Worm (Caenorhabditis elegans) whole organism, mixed stage, embryonic: ENCODE data around the gene C16C4.17.

Experiments used
- elt-3 ChIP-seq: fragments of 150-350 bp; optimal IDR thresholded peaks from 2 replicates; lab custom pipeline; 2014; ENCODE audit warnings: missing biosample characterization, missing genetic modification characterization
- flh-1 ChIP-seq: fragments of 200-800 bp; sonication (Bioruptor generic); optimal IDR thresholded peaks from 2 replicates; lab custom pipeline; 2018; ENCODE audit warnings: mild to moderate bottlenecking, missing genetic modification characterization, moderate library complexity, missing compliant biosample characterization
- ham-2 ChIP-seq: fragments of 200-800 bp; sonication (Bioruptor generic); optimal IDR thresholded peaks from 2 replicates; lab custom pipeline; 2018; ENCODE audit warnings: mild to moderate bottlenecking, missing genetic modification characterization, missing compliant biosample characterization
- nhr-12 ChIP-seq: fragments of 150-350 bp; optimal IDR thresholded peaks from 2 replicates; lab custom pipeline; 2014; ENCODE audit warnings: missing biosample characterization, missing genetic modification characterization
- nhr-237 ChIP-seq: fragments of 150-350 bp; optimal IDR thresholded peaks from 2 replicates; lab custom pipeline; 2014; ENCODE audit warnings: missing biosample characterization, missing genetic modification characterization
- nhr-28 ChIP-seq: fragments of 150-350 bp; optimal IDR thresholded peaks from 2 replicates; lab custom pipeline; 2014; ENCODE audit warnings: missing biosample characterization, missing genetic modification characterization
- nhr-76 ChIP-seq: sonication (generic microtip); optimal IDR thresholded peaks from 2 replicates; lab custom pipeline; 2017; ENCODE audit warnings: missing biosample characterization, missing genetic modification characterization
- snpc-4 ChIP-seq: fragments of 150-350 bp; optimal IDR thresholded peaks from 2 replicates; lab custom pipeline; 2014; ENCODE audit warnings: missing biosample characterization, missing genetic modification characterization
- unc-120 ChIP-seq: sonication (generic microtip); optimal IDR thresholded peaks from 2 replicates; lab custom pipeline; 2017; ENCODE audit warnings: missing genetic modification characterization, missing compliant biosample characterization; ENCODE audit not compliant: poor library complexity, severe bottlenecking

DNA sequence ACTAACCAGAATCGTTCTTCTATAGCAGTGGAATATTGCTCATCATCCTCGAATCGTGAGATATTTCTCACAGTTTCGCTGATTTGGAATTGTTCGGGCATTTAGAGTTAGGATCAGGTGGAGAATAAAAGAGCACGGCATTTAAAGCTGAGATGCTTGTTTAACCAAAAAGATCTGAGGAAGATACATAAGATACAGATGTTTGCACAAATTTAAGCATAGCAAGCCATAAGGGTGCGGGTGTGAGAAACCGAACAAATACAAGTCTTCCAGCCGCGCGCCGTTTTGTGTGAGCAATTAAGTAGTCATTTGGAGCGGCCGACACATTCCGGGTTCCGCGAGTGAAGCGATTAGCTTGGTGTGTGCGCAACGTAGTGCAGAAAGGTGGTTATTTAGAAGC lies 22.0 kb downstream of the C16C4.17 start, which contains the start of gene math-7:
- TF ChIP-seq elt-3 (tag; lab: Kevin White, UChicago) (no peak), nhr-12 (tag; lab: Kevin White, UChicago) (no peak), snpc-4 (no peak), unc-120 (tag; lab: Kevin White, UChicago) (no peak), nhr-237 (tag; lab: Kevin White, UChicago) (no peak), nhr-76 (tag; lab: Kevin White, UChicago) (no peak), ham-2 (GFP tag; lab: Kevin White, UChicago) (no peak), flh-1 (no peak), nhr-28 (tag; lab: Kevin White, UChicago) (no peak)
